Fruit fly (Drosophila melanogaster) whole organism, embryonic: ENCODE results near the gene CAHbeta.
A peak's percentile ranks its signal among the peaks of the same experiment; 100 is the strongest.

Experiments
- Aef1 ChIP-seq: fragments of 200-800 bp; sonication (Bioruptor generic); IDR thresholded peaks from 3 replicates; pipeline ENCODE4 v1.3.6; 2022; ENCODE audit warnings: missing biosample characterization, missing genetic modification characterization
- Atf3 ChIP-seq: fragments of 200-800 bp; sonication (Bioruptor generic); optimal IDR thresholded peaks from 3 replicates; lab custom pipeline; 2016; ENCODE audit warnings: missing biosample characterization, missing genetic modification characterization
- Bdp1 ChIP-seq: fragments of 200-800 bp; sonication (Bioruptor generic); optimal IDR thresholded peaks from 3 replicates; lab custom pipeline; 2016; ENCODE audit warnings: missing biosample characterization, missing genetic modification characterization
- CG10209 ChIP-seq: fragments of 200-800 bp; sonication (Bioruptor generic); optimal IDR thresholded peaks from 3 replicates; lab custom pipeline; 2017; ENCODE audit warnings: missing biosample characterization, mild to moderate bottlenecking, missing genetic modification characterization, missing genetic modification reagents
- CG10274 ChIP-seq: fragments of 200-800 bp; sonication (Bioruptor generic); optimal IDR thresholded peaks from 3 replicates; lab custom pipeline; 2017; ENCODE audit warnings: missing biosample characterization, mild to moderate bottlenecking, missing genetic modification characterization
- CG10462 ChIP-seq: fragments of 200-800 bp; sonication (Bioruptor generic); optimal IDR thresholded peaks from 2 replicates; lab custom pipeline; 2016; ENCODE audit warnings: missing biosample characterization, missing genetic modification characterization
- CG10979 ChIP-seq: fragments of 200-800 bp; sonication (Bioruptor generic); optimal IDR thresholded peaks from 2 replicates; lab custom pipeline; 2018; ENCODE audit warnings: missing biosample characterization, mild to moderate bottlenecking, missing genetic modification characterization, moderate library complexity
- CG12391 ChIP-seq: fragments of 200-800 bp; sonication (Bioruptor generic); optimal IDR thresholded peaks from 3 replicates; lab custom pipeline; 2018; ENCODE audit warnings: missing biosample characterization, mild to moderate bottlenecking, missing genetic modification characterization, moderate library complexity
- CG14860 ChIP-seq: fragments of 200-800 bp; sonication (Bioruptor generic); IDR thresholded peaks from 3 replicates; pipeline ENCODE4 v1.3.6; 2022; ENCODE audit warnings: missing biosample characterization, missing genetic modification characterization; ENCODE audit not compliant: partially characterized antibody
- CG15514 ChIP-seq: fragments of 200-800 bp; sonication (Bioruptor generic); optimal IDR thresholded peaks from 3 replicates; lab custom pipeline; 2017; ENCODE audit warnings: missing biosample characterization, missing genetic modification characterization, mild to moderate bottlenecking, moderate library complexity, missing genetic modification reagents
- CG17328 ChIP-seq: fragments of 200-800 bp; sonication (Bioruptor generic); IDR thresholded peaks from 2 replicates; pipeline ENCODE4 v1.3.6; 2022; ENCODE audit warnings: missing biosample characterization, missing genetic modification characterization
- CG17359 ChIP-seq: fragments of 200-800 bp; sonication (Bioruptor generic); optimal IDR thresholded peaks from 3 replicates; lab custom pipeline; 2018; ENCODE audit warnings: missing biosample characterization, mild to moderate bottlenecking, missing genetic modification characterization, moderate library complexity
- CG17385 ChIP-seq: fragments of 200-800 bp; sonication (Bioruptor generic); optimal IDR thresholded peaks from 3 replicates; lab custom pipeline; 2018; ENCODE audit warnings: missing biosample characterization, mild to moderate bottlenecking, missing genetic modification characterization
- CG30431 ChIP-seq: fragments of 200-800 bp; sonication (Bioruptor generic); optimal IDR thresholded peaks from 2 replicates; lab custom pipeline; 2017; ENCODE audit warnings: missing biosample characterization, missing genetic modification characterization
- CG4360 ChIP-seq: fragments of 200-800 bp; sonication (Bioruptor generic); IDR thresholded peaks from 2 replicates; pipeline ENCODE4 v1.3.6; 2022; ENCODE audit warnings: missing biosample characterization, missing genetic modification characterization
- CG4404 ChIP-seq: fragments of 200-800 bp; sonication (Bioruptor generic); IDR thresholded peaks from 2 replicates; pipeline ENCODE4 v1.3.6; 2022; ENCODE audit warnings: missing biosample characterization, missing genetic modification characterization
- CG4820 ChIP-seq: fragments of 200-800 bp; sonication (Bioruptor generic); optimal IDR thresholded peaks from 3 replicates; lab custom pipeline; 2016; ENCODE audit warnings: missing biosample characterization, missing genetic modification characterization
- CG7271 ChIP-seq: fragments of 200-800 bp; sonication (Bioruptor generic); optimal IDR thresholded peaks from 2 replicates; lab custom pipeline; 2018; ENCODE audit warnings: missing biosample characterization, mild to moderate bottlenecking, missing genetic modification characterization, moderate library complexity
- CG7357 ChIP-seq: fragments of 200-800 bp; sonication (Bioruptor generic); IDR thresholded peaks from 3 replicates; pipeline ENCODE4 v1.3.6; 2022; ENCODE audit warnings: missing biosample characterization, missing genetic modification characterization
- CG8290 ChIP-seq, 3 experiments: fragments of 200-800 bp; sonication (Bioruptor generic); optimal IDR thresholded peaks; 2 replicates each; lab custom pipeline; 2016 to 2019; ENCODE audit warnings: missing biosample characterization in 3 of 3, missing genetic modification characterization in 3 of 3, mild to moderate bottlenecking in 2 of 3, moderate library complexity in 1 of 3
- Dad ChIP-seq: fragments of 200-800 bp; sonication (Bioruptor generic); optimal IDR thresholded peaks from 3 replicates; lab custom pipeline; 2016; ENCODE audit warnings: missing biosample characterization, missing genetic modification characterization
- E2f2 ChIP-seq: fragments of 200-800 bp; sonication (Bioruptor generic); IDR thresholded peaks from 2 replicates; pipeline ENCODE4 v1.3.6; 2022; ENCODE audit warnings: missing biosample characterization, missing genetic modification characterization
- Gug ChIP-seq: fragments of 200-800 bp; sonication (Bioruptor generic); IDR thresholded peaks from 4 replicates; pipeline ENCODE4 v1.3.6; 2022; ENCODE audit warnings: missing biosample characterization, missing genetic modification characterization
- Hsf ChIP-seq: fragments of 200-800 bp; sonication (Bioruptor generic); optimal IDR thresholded peaks from 3 replicates; lab custom pipeline; 2016; ENCODE audit warnings: missing biosample characterization, missing genetic modification characterization
- Nf-YB ChIP-seq: fragments of 200-800 bp; sonication (Bioruptor generic); optimal IDR thresholded peaks from 3 replicates; lab custom pipeline; 2019; ENCODE audit warnings: missing biosample characterization, mild to moderate bottlenecking, missing genetic modification characterization, moderate library complexity
- Pdp1 ChIP-seq, 2 experiments: fragments of 200-800 bp; sonication (Bioruptor generic); optimal IDR thresholded peaks; 3 replicates each; lab custom pipeline; 2016; ENCODE audit warnings: missing biosample characterization in 2 of 2, missing genetic modification characterization in 2 of 2, mild to moderate bottlenecking in 1 of 2, moderate library complexity in 1 of 2
- Usf ChIP-seq: fragments of 200-800 bp; sonication (Bioruptor generic); optimal IDR thresholded peaks from 2 replicates; lab custom pipeline; 2017; ENCODE audit warnings: missing genotype, missing biosample characterization, missing genetic modification characterization
- Xrp1 ChIP-seq: fragments of 200-800 bp; sonication (Bioruptor generic); IDR thresholded peaks from 2 replicates; pipeline ENCODE4 v1.3.6; 2022; ENCODE audit warnings: missing biosample characterization, missing genetic modification characterization
- ara ChIP-seq: fragments of 200-800 bp; sonication (Bioruptor generic); IDR thresholded peaks from 2 replicates; pipeline ENCODE4 v1.3.6; 2022; ENCODE audit warnings: missing biosample characterization, missing genetic modification characterization
- chinmo ChIP-seq: fragments of 200-800 bp; sonication (Bioruptor generic); IDR thresholded peaks from 4 replicates; pipeline ENCODE4 v1.3.6; 2022; ENCODE audit warnings: missing biosample characterization, missing genetic modification characterization; ENCODE audit not compliant: partially characterized antibody
- croc ChIP-seq: fragments of 200-800 bp; sonication (Bioruptor generic); conservative IDR thresholded peaks from 3 replicates; pipeline ENCODE4 v1.3.6; 2022; ENCODE audit warnings: missing biosample characterization, missing genetic modification characterization
- crp ChIP-seq, 2 experiments: fragments of 200-800 bp; sonication (Bioruptor generic); optimal IDR thresholded peaks; 2 replicates in 1 of 2; 3 replicates in 1 of 2; lab custom pipeline; 2017; ENCODE audit warnings: missing biosample characterization in 2 of 2, missing genetic modification characterization in 2 of 2, mild to moderate bottlenecking in 1 of 2, moderate library complexity in 1 of 2
- cwo ChIP-seq: fragments of 200-800 bp; sonication (Bioruptor generic); optimal IDR thresholded peaks from 3 replicates; lab custom pipeline; 2017; ENCODE audit warnings: missing biosample characterization, missing genetic modification characterization, mild to moderate bottlenecking, moderate library complexity, missing genetic modification reagents
- disco-r ChIP-seq: fragments of 200-800 bp; sonication (Bioruptor generic); optimal IDR thresholded peaks from 2 replicates; lab custom pipeline; 2016; ENCODE audit warnings: missing biosample characterization, missing genetic modification characterization
- emc ChIP-seq: fragments of 200-800 bp; sonication (Bioruptor generic); optimal IDR thresholded peaks from 2 replicates; lab custom pipeline; 2016; ENCODE audit warnings: missing biosample characterization, missing genetic modification characterization
- grau ChIP-seq: fragments of 200-800 bp; optimal IDR thresholded peaks from 3 replicates; lab custom pipeline; 2019; ENCODE audit warnings: missing biosample characterization, mild to moderate bottlenecking, missing genetic modification characterization, moderate library complexity
- hbn ChIP-seq: fragments of 200-800 bp; sonication (Bioruptor generic); IDR thresholded peaks from 2 replicates; pipeline ENCODE4 v1.3.6; 2022; ENCODE audit warnings: missing biosample characterization, missing genetic modification characterization; ENCODE audit not compliant: partially characterized antibody
- kah ChIP-seq: fragments of 200-800 bp; sonication (Bioruptor generic); optimal IDR thresholded peaks from 2 replicates; lab custom pipeline; 2018; ENCODE audit warnings: missing biosample characterization, mild to moderate bottlenecking, missing genetic modification characterization
- kni ChIP-seq: fragments of 200-800 bp; sonication (Bioruptor generic); optimal IDR thresholded peaks from 3 replicates; lab custom pipeline; 2017; ENCODE audit warnings: mild to moderate bottlenecking, missing biosample characterization, missing genetic modification reagents, missing genetic modification characterization
- nerfin-1 ChIP-seq: fragments of 200-800 bp; sonication (Bioruptor generic); optimal IDR thresholded peaks from 3 replicates; lab custom pipeline; 2019; ENCODE audit warnings: missing biosample characterization, mild to moderate bottlenecking, missing genetic modification characterization, moderate library complexity
- nerfin-2 ChIP-seq: fragments of 200-800 bp; sonication (Bioruptor generic); IDR thresholded peaks from 2 replicates; pipeline ENCODE4 v1.3.6; 2022; ENCODE audit warnings: missing biosample characterization, missing genetic modification characterization; ENCODE audit not compliant: partially characterized antibody
- prd ChIP-seq, 3 experiments: fragments of >200 bp in 2 of 3; fragments of 200-800 bp in 1 of 3; sonication (Bioruptor generic) in 1 of 3; optimal IDR thresholded peaks in 2 of 3; IDR thresholded peaks in 1 of 3; 2 replicates in 2 of 3; 3 replicates in 1 of 3; pipeline versions ENCODE4 v1.3.6 to Lab custom; 2017 to 2022; ENCODE audit warnings: missing biosample characterization in 1 of 3, missing genetic modification characterization in 1 of 3
- sd ChIP-seq: fragments of 200-800 bp; sonication (Bioruptor generic); optimal IDR thresholded peaks from 3 replicates; lab custom pipeline; 2018; ENCODE audit warnings: missing biosample characterization, mild to moderate bottlenecking, missing genetic modification characterization, moderate library complexity
- sima ChIP-seq: fragments of 200-800 bp; sonication (Bioruptor generic); optimal IDR thresholded peaks from 2 replicates; lab custom pipeline; 2016; ENCODE audit warnings: missing biosample characterization, missing genetic modification characterization
- sob ChIP-seq: fragments of 200-800 bp; sonication (Bioruptor generic); IDR thresholded peaks from 2 replicates; pipeline ENCODE4 v1.3.6; 2022; ENCODE audit warnings: missing biosample characterization, missing genetic modification characterization
- tna ChIP-seq: fragments of 200-800 bp; sonication (Bioruptor generic); IDR thresholded peaks from 2 replicates; pipeline ENCODE4 v1.3.6; 2022; ENCODE audit warnings: missing biosample characterization, missing genetic modification characterization; ENCODE audit not compliant: partially characterized antibody
- vnd ChIP-seq: fragments of 200-800 bp; sonication (Bioruptor generic); IDR thresholded peaks from 3 replicates; pipeline ENCODE4 v1.3.6; 2022; ENCODE audit warnings: missing biosample characterization, missing genetic modification characterization; ENCODE audit not compliant: partially characterized antibody
- vvl ChIP-seq: fragments of 200-800 bp; sonication (Bioruptor generic); IDR thresholded peaks from 2 replicates; pipeline ENCODE4 v1.3.6; 2022; ENCODE audit warnings: missing biosample characterization, missing genetic modification characterization
- z ChIP-seq: fragments of 200-800 bp; sonication (Bioruptor generic); IDR thresholded peaks from 3 replicates; pipeline ENCODE4 v1.3.6; 2022; ENCODE audit warnings: missing biosample characterization, missing genetic modification characterization

The CAHbeta gene

dm6 chr3R:9027082-9027481 lies 46.4 kb downstream of the CAHbeta start (continued):
- TF ChIP-seq CG17328 (GFP tag; lab: Robert Waterston, UW) (no peak), CG15514 (GFP tag; lab: Kevin White, UChicago) (no peak), CG7357 (GFP tag; lab: Robert Waterston, UW) (no peak), CG12391 (tag; lab: Kevin White, UChicago) (no peak), sob (GFP tag; lab: Robert Waterston, UW) (no peak), prd (optimal IDR thresholded peaks at IDR 0.05; lab: Kevin White, UChicago) (no peak), prd (GFP tag; IDR thresholded peaks at IDR 0.05; lab: Robert Waterston, UW) (peak; percentile 10; the same call in 1 of the 3 replicates), croc (GFP tag; lab: Robert Waterston, UW) (no peak), vvl (GFP tag; lab: Robert Waterston, UW) (peak; percentile 62; the same call in 1 of the 2 replicates), CG17359 (tag; lab: Kevin White, UChicago) (no peak), CG4820 (GFP tag; lab: Kevin White, UChicago) (no peak), CG17385 (no peak), E2f2 (no peak), CG10209 (GFP tag; lab: Kevin White, UChicago) (no peak), ara (GFP tag; lab: Robert Waterston, UW) (0 out of 2 replicates have a peak, but pooled peaks have one; percentile 5), CG30431 (no peak), CG4360 (GFP tag; lab: Robert Waterston, UW) (peak; percentile 36; the same call in 1 of the 2 replicates), CG10274 (no peak), emc (GFP tag; lab: Kevin White, UChicago) (no peak), nerfin-2 (GFP tag; lab: Robert Waterston, UW) (no peak), kni (GFP tag; lab: Kevin White, UChicago) (peak; percentile 78), grau (tag; lab: Kevin White, UChicago) (no peak), Usf (GFP tag; lab: Kevin White, UChicago) (no peak), Bdp1 (GFP tag; lab: Kevin White, UChicago) (no peak), Atf3 (GFP tag; lab: Kevin White, UChicago) (no peak), CG10979 (no peak), CG4404 (GFP tag; lab: Robert Waterston, UW) (no peak), Nf-YB (GFP tag; lab: Kevin White, UChicago) (no peak), Gug (GFP tag; lab: Robert Waterston, UW) (no peak), Pdp1 (GFP tag; optimal IDR thresholded peaks at IDR 0.05; lab: Kevin White, UChicago) (no peak), crp (GFP tag; optimal IDR thresholded peaks at IDR 0.05; lab: Kevin White, UChicago) (no peak), Dad (GFP tag; lab: Kevin White, UChicago) (no peak), nerfin-1 (tag; lab: Kevin White, UChicago) (peak; percentile 0), z (GFP tag; lab: Robert Waterston, UW) (no peak), CG7271 (tag; lab: Kevin White, UChicago) (no peak), Aef1 (no peak), CG10462 (GFP tag; lab: Kevin White, UChicago) (no peak), Xrp1 (GFP tag; lab: Robert Waterston, UW) (no peak), tna (no peak), chinmo (GFP tag; lab: Robert Waterston, UW) (0 out of 4 replicates have a peak, but pooled peaks have one; percentile 29), disco-r (GFP tag; lab: Kevin White, UChicago) (no peak), kah (GFP tag; lab: Kevin White, UChicago) (no peak), hbn (no peak), sd (tag; lab: Kevin White, UChicago) (peak; percentile 32), cwo (peak; percentile 88), Hsf (GFP tag; lab: Kevin White, UChicago) (no peak), CG14860 (GFP tag; lab: Robert Waterston, UW) (no peak), vnd (GFP tag; lab: Robert Waterston, UW) (no peak), sima (no peak), CG8290 (GFP tag; optimal IDR thresholded peaks at IDR 0.05; lab: Kevin White, UChicago) (no peak), CG8290 (tag; optimal IDR thresholded peaks at IDR 0.05; lab: Kevin White, UChicago) (no peak)
